Fruit fly (Drosophila melanogaster) whole organism, embryonic: ENCODE results near the gene CG17738.

Experiments used
- Blimp-1 ChIP-seq: fragments of 200-800 bp; sonication (Bioruptor generic); optimal IDR thresholded peaks from 3 replicates; lab custom pipeline; 2018; ENCODE audit warnings: missing biosample characterization, missing genetic modification characterization, mild to moderate bottlenecking, moderate library complexity, missing genetic modification reagents
- CG10267 ChIP-seq: fragments of 200-800 bp; sonication (Bioruptor generic); optimal IDR thresholded peaks from 2 replicates; lab custom pipeline; 2018; ENCODE audit warnings: missing biosample characterization, mild to moderate bottlenecking, missing genetic modification characterization, moderate library complexity
- CG11247 ChIP-seq: fragments of 200-800 bp; sonication (Bioruptor generic); IDR thresholded peaks from 2 replicates; pipeline ENCODE4 v1.3.6; 2022; ENCODE audit warnings: missing biosample characterization, missing genetic modification characterization
- CG13775 ChIP-seq: fragments of 200-800 bp; sonication (Bioruptor generic); optimal IDR thresholded peaks from 3 replicates; lab custom pipeline; 2017; ENCODE audit warnings: missing biosample characterization, mild to moderate bottlenecking, missing genetic modification characterization
- CG14710 ChIP-seq: fragments of 200-800 bp; sonication (Bioruptor generic); optimal IDR thresholded peaks from 3 replicates; lab custom pipeline; 2019; ENCODE audit warnings: missing biosample characterization, mild to moderate bottlenecking, missing genetic modification characterization, moderate library complexity
- CG17568 ChIP-seq: fragments of 200-800 bp; sonication (Bioruptor generic); optimal IDR thresholded peaks from 2 replicates; lab custom pipeline; 2018; ENCODE audit warnings: missing biosample characterization, mild to moderate bottlenecking, missing genetic modification characterization, moderate library complexity
- CG18011 ChIP-seq: fragments of 200-800 bp; sonication (Bioruptor generic); optimal IDR thresholded peaks from 2 replicates; lab custom pipeline; 2017; ENCODE audit warnings: missing biosample characterization, missing genetic modification characterization, mild to moderate bottlenecking, moderate library complexity, missing genotype
- CG2875 ChIP-seq: fragments of 200-800 bp; sonication (Bioruptor generic); optimal IDR thresholded peaks from 2 replicates; lab custom pipeline; 2017; ENCODE audit warnings: missing biosample characterization, mild to moderate bottlenecking, missing genetic modification characterization, missing genetic modification reagents
- CG31441 ChIP-seq: fragments of 200-800 bp; sonication (Bioruptor generic); IDR thresholded peaks from 2 replicates; pipeline ENCODE4 v1.3.6; 2022; ENCODE audit warnings: missing biosample characterization, missing genetic modification characterization
- CG6689 ChIP-seq: fragments of 200-800 bp; sonication (Bioruptor generic); IDR thresholded peaks from 2 replicates; pipeline ENCODE4 v1.3.6; 2022; ENCODE audit warnings: missing biosample characterization, missing genetic modification characterization
- CG8388 ChIP-seq: fragments of 200-800 bp; sonication (Bioruptor generic); optimal IDR thresholded peaks from 2 replicates; lab custom pipeline; 2019; ENCODE audit warnings: missing biosample characterization, mild to moderate bottlenecking, missing genetic modification characterization, moderate library complexity
- CG8924 ChIP-seq: fragments of 200-800 bp; optimal IDR thresholded peaks from 3 replicates; lab custom pipeline; 2019; ENCODE audit warnings: missing biosample characterization, mild to moderate bottlenecking, missing genetic modification characterization, moderate library complexity
- CG9609 ChIP-seq: fragments of 200-800 bp; sonication (Bioruptor generic); optimal IDR thresholded peaks from 3 replicates; lab custom pipeline; 2016; ENCODE audit warnings: missing biosample characterization, missing genetic modification characterization
- CG9727 ChIP-seq: fragments of 200-800 bp; sonication (Bioruptor generic); optimal IDR thresholded peaks from 3 replicates; lab custom pipeline; 2017; ENCODE audit warnings: missing biosample characterization, mild to moderate bottlenecking, missing genetic modification characterization
- Chrac-16 ChIP-seq: fragments of 200-800 bp; sonication (Bioruptor generic); optimal IDR thresholded peaks from 3 replicates; lab custom pipeline; 2016; ENCODE audit warnings: missing biosample characterization, missing genetic modification characterization
- CoRest ChIP-seq: fragments of 200-800 bp; sonication (Bioruptor generic); optimal IDR thresholded peaks from 3 replicates; lab custom pipeline; 2018; ENCODE audit warnings: missing biosample characterization, mild to moderate bottlenecking, missing genetic modification characterization, moderate library complexity
- Dek ChIP-seq: fragments of 200-800 bp; sonication (Bioruptor generic); optimal IDR thresholded peaks from 3 replicates; lab custom pipeline; 2019; ENCODE audit warnings: missing biosample characterization, mild to moderate bottlenecking, missing genetic modification characterization, moderate library complexity
- Ets97D ChIP-seq: fragments of 200-800 bp; sonication (Bioruptor generic); optimal IDR thresholded peaks from 3 replicates; lab custom pipeline; 2016; ENCODE audit warnings: missing biosample characterization, missing genetic modification characterization
- Fer2 ChIP-seq: fragments of 200-800 bp; sonication (Bioruptor generic); optimal IDR thresholded peaks from 2 replicates; lab custom pipeline; 2018; ENCODE audit warnings: missing biosample characterization, mild to moderate bottlenecking, missing genetic modification characterization, moderate library complexity
- Hey ChIP-seq: fragments of 200-800 bp; sonication (Bioruptor generic); optimal IDR thresholded peaks from 3 replicates; lab custom pipeline; 2018; ENCODE audit warnings: missing biosample characterization, mild to moderate bottlenecking, missing genetic modification characterization
- Hmr ChIP-seq: fragments of 200-800 bp; sonication (Bioruptor generic); optimal IDR thresholded peaks from 3 replicates; lab custom pipeline; 2017; ENCODE audit warnings: mild to moderate bottlenecking, missing biosample characterization, missing genetic modification reagents, missing genetic modification characterization
- Hmx ChIP-seq: fragments of 200-800 bp; sonication (Bioruptor generic); optimal IDR thresholded peaks from 2 replicates; lab custom pipeline; 2016; ENCODE audit warnings: missing biosample characterization, missing genetic modification characterization
- Hsf ChIP-seq: fragments of 200-800 bp; sonication (Bioruptor generic); optimal IDR thresholded peaks from 3 replicates; lab custom pipeline; 2016; ENCODE audit warnings: missing biosample characterization, missing genetic modification characterization
- Mrtf ChIP-seq: fragments of 200-800 bp; sonication (Bioruptor generic); IDR thresholded peaks from 3 replicates; pipeline ENCODE4 v1.3.6; 2022; ENCODE audit warnings: missing biosample characterization, missing genetic modification characterization
- Neu2 ChIP-seq: fragments of 200-800 bp; sonication (Bioruptor generic); optimal IDR thresholded peaks from 3 replicates; lab custom pipeline; 2016; ENCODE audit warnings: missing biosample characterization, missing genetic modification characterization, borderline replicate concordance
- Ssrp ChIP-seq: fragments of 200-800 bp; sonication (Bioruptor generic); optimal IDR thresholded peaks from 2 replicates; lab custom pipeline; 2018; ENCODE audit warnings: missing biosample characterization, mild to moderate bottlenecking, missing genetic modification characterization, moderate library complexity
- Xbp1 ChIP-seq: fragments of 200-800 bp; sonication (Bioruptor generic); optimal IDR thresholded peaks from 3 replicates; lab custom pipeline; 2016; ENCODE audit warnings: missing biosample characterization, mild to moderate bottlenecking, missing genetic modification characterization
- Xrp1 ChIP-seq: fragments of 200-800 bp; sonication (Bioruptor generic); IDR thresholded peaks from 2 replicates; pipeline ENCODE4 v1.3.6; 2022; ENCODE audit warnings: missing biosample characterization, missing genetic modification characterization
- ac ChIP-seq: fragments of 200-800 bp; sonication (Bioruptor generic); optimal IDR thresholded peaks from 3 replicates; lab custom pipeline; 2017; ENCODE audit warnings: missing biosample characterization, mild to moderate bottlenecking, missing genetic modification characterization
- az2 ChIP-seq: fragments of 200-800 bp; sonication (Bioruptor generic); optimal IDR thresholded peaks from 3 replicates; lab custom pipeline; 2016; ENCODE audit warnings: missing biosample characterization, missing genetic modification characterization
- bsh ChIP-seq, 2 experiments: fragments of 200-800 bp; sonication (Bioruptor generic); optimal IDR thresholded peaks; 2 replicates each; lab custom pipeline; 2017 to 2018; ENCODE audit warnings: mild to moderate bottlenecking in 2 of 2, missing biosample characterization in 2 of 2, missing genetic modification characterization in 2 of 2, moderate library complexity in 1 of 2
- cas ChIP-seq: fragments of 200-800 bp; sonication (Bioruptor generic); IDR thresholded peaks from 2 replicates; pipeline ENCODE4 v1.3.6; 2022; ENCODE audit warnings: missing biosample characterization, missing genetic modification characterization
- chif ChIP-seq, 2 experiments: fragments of 200-800 bp; sonication (Bioruptor generic); optimal IDR thresholded peaks; 3 replicates each; lab custom pipeline; 2016; ENCODE audit warnings: missing biosample characterization in 2 of 2, missing genetic modification characterization in 2 of 2
- corto ChIP-seq: fragments of 200-800 bp; sonication (Bioruptor generic); optimal IDR thresholded peaks from 2 replicates; lab custom pipeline; 2016; ENCODE audit warnings: missing biosample characterization, mild to moderate bottlenecking, missing genetic modification characterization, moderate library complexity
- dmrt11E ChIP-seq: fragments of 200-800 bp; sonication (Bioruptor generic); optimal IDR thresholded peaks from 3 replicates; lab custom pipeline; 2018; ENCODE audit warnings: missing biosample characterization, mild to moderate bottlenecking, missing genetic modification characterization, moderate library complexity
- gcm ChIP-seq: fragments of 200-800 bp; sonication (Bioruptor generic); optimal IDR thresholded peaks from 2 replicates; lab custom pipeline; 2019; ENCODE audit warnings: missing biosample characterization, mild to moderate bottlenecking, missing genetic modification characterization, moderate library complexity
- grau ChIP-seq: fragments of 200-800 bp; optimal IDR thresholded peaks from 3 replicates; lab custom pipeline; 2019; ENCODE audit warnings: missing biosample characterization, mild to moderate bottlenecking, missing genetic modification characterization, moderate library complexity
- gro ChIP-seq: fragments of 200-800 bp; sonication (Bioruptor generic); optimal IDR thresholded peaks from 2 replicates; lab custom pipeline; 2016; ENCODE audit warnings: missing biosample characterization, missing genetic modification characterization
- gsb-n ChIP-seq: fragments of 200-800 bp; sonication (Bioruptor generic); optimal IDR thresholded peaks from 3 replicates; lab custom pipeline; 2018; ENCODE audit warnings: missing biosample characterization, mild to moderate bottlenecking, missing genetic modification characterization
- hth ChIP-seq: fragments of >200 bp; optimal IDR thresholded peaks from 2 replicates; lab custom pipeline; 2017; ENCODE audit warnings: inconsistent platforms
- jing ChIP-seq: fragments of 200-800 bp; sonication (Bioruptor generic); optimal IDR thresholded peaks from 2 replicates; lab custom pipeline; 2018; ENCODE audit warnings: missing biosample characterization, mild to moderate bottlenecking, missing genetic modification characterization
- nerfin-2 ChIP-seq: fragments of 200-800 bp; sonication (Bioruptor generic); IDR thresholded peaks from 2 replicates; pipeline ENCODE4 v1.3.6; 2022; ENCODE audit warnings: missing biosample characterization, missing genetic modification characterization; ENCODE audit not compliant: partially characterized antibody
- nmo ChIP-seq: fragments of 200-800 bp; sonication (Bioruptor generic); optimal IDR thresholded peaks from 2 replicates; lab custom pipeline; 2018; ENCODE audit warnings: missing biosample characterization, mild to moderate bottlenecking, missing genetic modification characterization, moderate library complexity
- nom ChIP-seq: fragments of 200-800 bp; sonication (Bioruptor generic); optimal IDR thresholded peaks from 2 replicates; lab custom pipeline; 2017; ENCODE audit warnings: missing biosample characterization, missing genetic modification characterization, mild to moderate bottlenecking, moderate library complexity, missing genetic modification reagents
- otp ChIP-seq: fragments of 200-800 bp; sonication (Bioruptor generic); IDR thresholded peaks from 3 replicates; pipeline ENCODE4, ENCODE4 v1.3.6; 2022; ENCODE audit warnings: missing biosample characterization, missing genetic modification characterization
- peb ChIP-seq: fragments of 200-800 bp; sonication (Bioruptor generic); IDR thresholded peaks from 2 replicates; pipeline ENCODE4 v1.3.6; 2022; ENCODE audit warnings: missing biosample characterization, missing genetic modification characterization
- tin ChIP-seq: fragments of 200-800 bp; sonication (Bioruptor generic); optimal IDR thresholded peaks from 3 replicates; lab custom pipeline; 2016; ENCODE audit warnings: missing biosample characterization, missing genetic modification characterization
- tna ChIP-seq: fragments of 200-800 bp; sonication (Bioruptor generic); IDR thresholded peaks from 2 replicates; pipeline ENCODE4 v1.3.6; 2022; ENCODE audit warnings: missing biosample characterization, missing genetic modification characterization; ENCODE audit not compliant: partially characterized antibody
- vfl ChIP-seq: fragments of 200-800 bp; sonication (Bioruptor generic); optimal IDR thresholded peaks from 2 replicates; lab custom pipeline; 2016; ENCODE audit warnings: missing biosample characterization, missing genetic modification characterization
- zfh1 ChIP-seq: fragments of 200-800 bp; sonication (Bioruptor generic); IDR thresholded peaks from 3 replicates; pipeline ENCODE4 v1.3.6; 2022; ENCODE audit warnings: missing biosample characterization, missing genetic modification characterization

The CG17738 gene

dm6 chr3R:12314236-12314635, 43.5 kb downstream of the CG17738 start (continued):
- TF ChIP-seq tna (GFP tag; lab: Robert Waterston, UW) = no peak
- TF ChIP-seq Chrac-16 (GFP tag; lab: Kevin White, UChicago) = peak; percentile 10
- TF ChIP-seq Blimp-1 (GFP tag; lab: Kevin White, UChicago) = peak; percentile 7
- peak; percentile 24 for TF ChIP-seq tin (GFP tag; lab: Kevin White, UChicago)
- peak in 1 of 2 experiments; percentile 65 for TF ChIP-seq bsh (GFP tag; optimal IDR thresholded peaks at IDR 0.05; lab: Kevin White, UChicago)
- TF ChIP-seq jing = peak; percentile 19
- TF ChIP-seq peb (GFP tag; lab: Robert Waterston, UW) = no peak
- TF ChIP-seq Hmx = no peak
- TF ChIP-seq az2 (GFP tag; lab: Kevin White, UChicago) = peak; percentile 46
- TF ChIP-seq CoRest (tag; lab: Kevin White, UChicago) = peak; percentile 7
- no peak for TF ChIP-seq Neu2 (GFP tag; lab: Kevin White, UChicago)
- peak; percentile 6 for TF ChIP-seq Hsf
- no peak for TF ChIP-seq cas (GFP tag; lab: Robert Waterston, UW)
- peak; percentile 35 for TF ChIP-seq CG8388 (GFP tag; lab: Kevin White, UChicago)
- TF ChIP-seq nerfin-2 (GFP tag; lab: Robert Waterston, UW) = no peak
- TF ChIP-seq gcm = peak; percentile 12
- TF ChIP-seq Xrp1 = peak; percentile 61
- 0 out of 3 replicates have a peak, but pooled peaks have one; percentile 40 for TF ChIP-seq zfh1 (GFP tag; lab: Robert Waterston, UW)
- peak; percentile 16 for TF ChIP-seq Xbp1 (GFP tag; lab: Kevin White, UChicago)
- no peak for TF ChIP-seq CG9609 (GFP tag; lab: Kevin White, UChicago)
- peak; percentile 43; the same call in 1 of the 2 replicates for TF ChIP-seq CG31441
- TF ChIP-seq CG9727 = peak; percentile 46
- TF ChIP-seq CG2875 = peak; percentile 7
- peak; percentile 48 for TF ChIP-seq nmo (GFP tag; lab: Kevin White, UChicago)
- TF ChIP-seq chif (GFP tag; optimal IDR thresholded peaks at IDR 0.05; lab: Kevin White, UChicago) = peak in 1 of 2 experiments; percentile 26
- peak; percentile 75 for TF ChIP-seq dmrt11E (tag; lab: Kevin White, UChicago)
- TF ChIP-seq otp (GFP tag; lab: Robert Waterston, UW) = 0 out of 3 replicates have a peak, but pooled peaks have one; percentile 40
- TF ChIP-seq hth (lab: Kevin White, UChicago) = no peak
- TF ChIP-seq CG17568 (GFP tag; lab: Kevin White, UChicago) = no peak
- TF ChIP-seq gsb-n (tag; lab: Kevin White, UChicago) = peak; percentile 22
- TF ChIP-seq ac (GFP tag; lab: Kevin White, UChicago) = peak; percentile 2
- TF ChIP-seq CG11247 (GFP tag; lab: Robert Waterston, UW) = no peak
- no peak for TF ChIP-seq Hmr
- no peak for TF ChIP-seq Dek
- TF ChIP-seq Mrtf (GFP tag; lab: Robert Waterston, UW) = no peak
- peak; percentile 27 for TF ChIP-seq Ssrp (tag; lab: Kevin White, UChicago)
- no peak for TF ChIP-seq Ets97D (GFP tag; lab: Kevin White, UChicago)
- TF ChIP-seq CG8924 (tag; lab: Kevin White, UChicago) = peak; percentile 10
- TF ChIP-seq CG10267 (tag; lab: Kevin White, UChicago) = peak; percentile 12
- TF ChIP-seq vfl (GFP tag; lab: Kevin White, UChicago) = no peak
- TF ChIP-seq CG6689 = peak; percentile 49
- peak; percentile 7 for TF ChIP-seq CG13775 (GFP tag; lab: Kevin White, UChicago)
- TF ChIP-seq Hey (tag; lab: Kevin White, UChicago) = no peak
- TF ChIP-seq grau = no peak
- no peak for TF ChIP-seq gro
- no peak for TF ChIP-seq Fer2 (tag; lab: Kevin White, UChicago)
- TF ChIP-seq nom (GFP tag; lab: Kevin White, UChicago) = peak; percentile 72
- TF ChIP-seq CG14710 (tag; lab: Kevin White, UChicago) = peak; percentile 9
- TF ChIP-seq corto (GFP tag; lab: Kevin White, UChicago) = peak; percentile 87
- TF ChIP-seq CG18011 (GFP tag; lab: Kevin White, UChicago) = no peak
